Worm (Caenorhabditis elegans) whole organism, L2 larva: ENCODE results near the gene mltn-3.

Source experiments
- F13H6.1 ChIP-seq: sonication (generic microtip); optimal IDR thresholded peaks from 2 replicates; lab custom pipeline; 2016; ENCODE audit warnings: missing genetic modification characterization, missing compliant biosample characterization
- alr-1 ChIP-seq: fragments of 150-350 bp; optimal IDR thresholded peaks from 2 replicates; lab custom pipeline; 2014; ENCODE audit warnings: missing biosample characterization, missing genetic modification characterization
- blmp-1 ChIP-seq: sonication (generic microtip); optimal IDR thresholded peaks from 2 replicates; lab custom pipeline; 2017; ENCODE audit warnings: missing genetic modification characterization, mild to moderate bottlenecking, missing compliant biosample characterization, antibody characterized with exemption, moderate library complexity; ENCODE audit not compliant: insufficient read depth
- ceh-82 ChIP-seq: fragments of 150-350 bp; optimal IDR thresholded peaks from 2 replicates; lab custom pipeline; 2014; ENCODE audit warnings: missing biosample characterization, missing genetic modification characterization
- egl-27 ChIP-seq: sonication (generic microtip); optimal IDR thresholded peaks from 3 replicates; lab custom pipeline; 2017; ENCODE audit warnings: missing biosample characterization, missing genetic modification reagents, missing genetic modification characterization
- elt-3 ChIP-seq: sonication (generic microtip); optimal IDR thresholded peaks from 2 replicates; lab custom pipeline; 2017; ENCODE audit warnings: missing biosample characterization, missing genetic modification characterization
- lin-39 ChIP-seq: fragments of 150-350 bp; optimal IDR thresholded peaks from 2 replicates; lab custom pipeline; 2014; ENCODE audit warnings: missing biosample characterization, missing genetic modification reagents, missing genetic modification characterization
- nhr-10 ChIP-seq: sonication (generic microtip); optimal IDR thresholded peaks from 2 replicates; lab custom pipeline; 2017; ENCODE audit warnings: missing biosample characterization, missing genetic modification characterization
- nhr-237 ChIP-seq: fragments of 150-350 bp; optimal IDR thresholded peaks from 2 replicates; lab custom pipeline; 2014; ENCODE audit warnings: missing biosample characterization, missing genetic modification characterization
- sma-9 ChIP-seq, 2 experiments: fragments of 150-350 bp in 1 of 2; sonication (generic microtip) in 1 of 2; optimal IDR thresholded peaks; 2 replicates each; lab custom pipeline; 2014 to 2016; ENCODE audit warnings: missing genetic modification characterization in 2 of 2, mild to moderate bottlenecking in 1 of 2, missing biosample characterization in 1 of 2, missing compliant biosample characterization in 1 of 2, missing genetic modification reagents in 1 of 2, moderate library complexity in 1 of 2
- unc-62 ChIP-seq: fragments of 150-350 bp; optimal IDR thresholded peaks from 2 replicates; lab custom pipeline; 2014; ENCODE audit warnings: missing biosample characterization, missing genetic modification reagents, missing genetic modification characterization
- zag-1 ChIP-seq: fragments of 150-350 bp; optimal IDR thresholded peaks from 2 replicates; lab custom pipeline; 2014; ENCODE audit warnings: missing biosample characterization, missing genetic modification characterization

ce11 chrII:13951986-13952385, 35.8 kb downstream of the mltn-3 start:
- TF ChIP-seq nhr-237 (tag; lab: Kevin White, UChicago) (no peak), blmp-1 (tag; lab: Kevin White, UChicago) (no peak), F13H6.1 (tag; lab: Kevin White, UChicago) (no peak), elt-3 (tag; lab: Kevin White, UChicago) (no peak), ceh-82 (tag; lab: Kevin White, UChicago) (no peak), alr-1 (tag; lab: Kevin White, UChicago) (no peak), unc-62 (GFP tag; lab: Kevin White, UChicago) (no peak), egl-27 (tag; lab: Kevin White, UChicago) (no peak), sma-9 (GFP tag; optimal IDR thresholded peaks at IDR 0.05; lab: Kevin White, UChicago) (no peak), sma-9 (tag; optimal IDR thresholded peaks at IDR 0.05; lab: Kevin White, UChicago) (no peak), zag-1 (no peak), lin-39 (tag; lab: Kevin White, UChicago) (no peak), nhr-10 (tag; lab: Kevin White, UChicago) (no peak)
